Worm (Caenorhabditis elegans) whole organism, midembryonic: ENCODE results near the gene gfm-1.

ENCODE experiments used
- ref-1 ChIP-seq: fragments of 200-800 bp; sonication (Bioruptor generic); conservative IDR thresholded peaks from 2 replicates; pipeline ENCODE4 v1.3.6; 2022; ENCODE audit warnings: missing genetic modification reagents, missing genetic modification characterization, missing compliant biosample characterization
- tab-1 ChIP-seq: fragments of 200-800 bp; sonication (Bioruptor generic); IDR thresholded peaks from 2 replicates; pipeline ENCODE4 v1.3.6; 2022; ENCODE audit warnings: missing genetic modification characterization, missing compliant biosample characterization

ce11 chrII:13073102-13073501 lies 44.2 kb upstream of the gfm-1 start, which contains the start of gene F42G4.5:
- TF ChIP-seq tab-1 (GFP tag; lab: Robert Waterston, UW) (no peak), ref-1 (GFP tag; lab: Robert Waterston, UW) (no peak)
